Worm (Caenorhabditis elegans) whole organism, midembryonic: Measurements from ENCODE around the gene F55G11.10.

Experiments
- T22C8.4 ChIP-seq: fragments of 200-800 bp; sonication (Bioruptor generic); IDR thresholded peaks from 2 replicates; pipeline ENCODE4 v1.3.6; 2022; ENCODE audit warnings: missing genetic modification characterization, missing compliant biosample characterization
- flt-1 ChIP-seq: fragments of 200-800 bp; sonication (Bioruptor generic); IDR thresholded peaks from 2 replicates; pipeline ENCODE4 v1.3.6; 2022; ENCODE audit warnings: missing genetic modification characterization, missing compliant biosample characterization
- klf-2 ChIP-seq: fragments of 200-800 bp; sonication (Bioruptor generic); conservative IDR thresholded peaks from 2 replicates; pipeline ENCODE4 v1.3.6; 2022; ENCODE audit warnings: missing genetic modification reagents, missing genetic modification characterization, missing compliant biosample characterization
- med-1 ChIP-seq: sonication (generic microtip); optimal IDR thresholded peaks from 2 replicates; lab custom pipeline; 2017; ENCODE audit warnings: missing genetic modification characterization, mild to moderate bottlenecking, missing compliant biosample characterization, antibody characterized with exemption, missing genetic modification reagents; ENCODE audit not compliant: insufficient read depth
- ztf-29 ChIP-seq: fragments of 200-800 bp; sonication (Bioruptor generic); IDR thresholded peaks from 2 replicates; pipeline ENCODE4 v1.3.6; 2022; ENCODE audit warnings: missing genetic modification reagents, missing genetic modification characterization, missing compliant biosample characterization

- no peak for TF ChIP-seq klf-2 (GFP tag; lab: Robert Waterston, UW)
- no peak for TF ChIP-seq ztf-29
- TF ChIP-seq med-1 (GFP tag; lab: Kevin White, UChicago), result no peak
- TF ChIP-seq flt-1 (GFP tag; lab: Robert Waterston, UW), result no peak
- TF ChIP-seq T22C8.4, result no peak
These were observed 7.3 kb upstream of the F55G11.10 start, which contains the start of gene dod-24 for ce11 chrIV:12941254-12941653.
